Fruit fly (Drosophila melanogaster): Measurements from ENCODE around the gene CG42331.

The CG42331 gene

DNA sequence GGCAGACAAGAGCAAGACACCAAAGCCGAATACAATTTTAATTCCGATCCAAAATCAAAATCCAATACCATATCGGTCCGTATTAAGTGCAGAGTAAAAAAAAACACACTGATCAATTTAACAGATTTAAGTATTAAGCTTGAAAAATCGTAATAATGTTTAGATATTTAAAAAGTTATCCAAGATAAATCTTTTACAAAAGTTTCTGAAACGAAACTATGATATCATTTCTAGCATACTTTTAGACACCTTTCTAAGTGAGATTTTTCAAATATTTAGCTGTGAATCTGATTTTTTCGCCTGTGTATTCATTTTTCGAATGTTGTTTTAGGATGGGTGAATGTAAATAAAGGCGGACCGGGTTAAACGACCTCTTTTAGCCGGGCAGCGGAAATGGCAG, 5.1 kb downstream of the CG42331 start (continued):
- TF ChIP-seq Hr38 (GFP tag; optimal IDR thresholded peaks at IDR 0.05), result no peak
- no peak for TF ChIP-seq dac (GFP tag; optimal IDR thresholded peaks at IDR 0.05)
- no peak for TF ChIP-seq Eip75B (GFP tag; optimal IDR thresholded peaks at IDR 0.05)
- no peak for TF ChIP-seq CG34406 (GFP tag; optimal IDR thresholded peaks at IDR 0.05)
- no peak for TF ChIP-seq CG6276 (GFP tag; optimal IDR thresholded peaks at IDR 0.05)
- TF ChIP-seq achi (GFP tag; optimal IDR thresholded peaks at IDR 0.05), result peak; percentile 12

DNA sequence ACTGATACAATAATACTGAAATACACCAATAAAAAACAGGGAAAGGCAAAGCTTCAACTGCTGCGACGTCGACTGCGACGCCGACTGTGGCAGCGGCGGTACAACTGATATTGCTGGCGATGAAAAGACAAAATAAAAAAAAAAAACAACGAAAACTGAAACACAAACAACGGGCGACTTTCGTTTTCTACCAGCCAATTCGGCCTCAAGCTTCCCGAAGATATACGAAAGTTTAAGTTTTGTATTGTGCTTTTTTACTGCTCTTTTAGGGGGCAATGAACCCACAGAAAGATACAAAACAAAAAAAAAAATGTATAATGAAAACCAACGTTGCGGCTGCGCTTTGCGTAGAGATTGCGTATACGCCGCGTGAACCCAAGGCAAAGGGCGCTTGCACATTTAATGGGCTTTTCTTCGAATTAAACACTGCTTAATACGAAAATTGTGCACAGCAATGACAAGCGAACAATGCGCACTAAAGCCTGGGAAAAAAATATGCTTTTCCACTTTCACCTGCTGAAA, 6.3 kb downstream of the CG42331 start:
- TF ChIP-seq Eip78C (GFP tag) (peak; percentile 35), svp (GFP tag) (peak; percentile 67), CG9139 (GFP tag; optimal IDR thresholded peaks at IDR 0.05) (no peak), Met (GFP tag; optimal IDR thresholded peaks at IDR 0.05) (no peak), eg (GFP tag; IDR thresholded peaks at IDR 0.05) (peak; percentile 7; the same call in 1 of the 3 replicates)

DNA sequence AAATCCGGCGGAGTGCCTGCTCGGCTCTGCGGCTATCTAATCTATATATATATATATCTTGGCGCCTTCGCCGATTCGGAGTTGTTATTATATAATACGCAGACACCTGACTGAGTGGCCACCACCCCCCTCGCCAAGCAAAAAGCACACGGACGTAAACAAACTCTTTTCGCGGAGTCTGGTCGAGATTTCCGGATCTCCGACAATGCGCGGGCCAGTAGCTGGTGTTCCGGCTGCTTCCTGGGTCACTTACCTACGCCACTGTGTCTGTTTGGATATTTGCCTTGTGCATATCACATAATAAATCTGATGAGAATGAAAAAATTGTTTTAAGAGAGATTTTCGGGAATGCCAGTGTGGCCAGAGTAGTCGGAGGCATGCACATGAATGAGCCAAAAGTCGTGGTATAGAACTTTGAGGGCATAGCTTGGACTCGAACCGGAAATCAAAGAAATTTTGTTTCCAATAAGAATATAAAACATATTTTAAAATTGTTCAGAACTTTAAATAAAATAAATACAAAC, 15.1 kb downstream of the CG42331 start, which contains the start of gene CG5805:
Gene CG5805 (minus strand): TSS at position 380 of the 524 bp plus-strand sequence.
- TF ChIP-seq Sox15 (GFP tag; optimal IDR thresholded peaks at IDR 0.05), result peak; percentile 52
- TF ChIP-seq ss (GFP tag; optimal IDR thresholded peaks at IDR 0.05), result peak in 1 of 2 experiments; percentile 29
- peak; percentile 31 for TF ChIP-seq CG6792 (GFP tag; optimal IDR thresholded peaks at IDR 0.05)
- peak; percentile 69 for TF ChIP-seq topi (GFP tag; optimal IDR thresholded peaks at IDR 0.05)
- peak; percentile 77 for TF ChIP-seq Met (GFP tag; optimal IDR thresholded peaks at IDR 0.05)
- TF ChIP-seq Ets21C (GFP tag; optimal IDR thresholded peaks at IDR 0.05), result peak; percentile 45
- TF ChIP-seq CG6276 (GFP tag; optimal IDR thresholded peaks at IDR 0.05), result no peak
- TF ChIP-seq dac (GFP tag; optimal IDR thresholded peaks at IDR 0.05), result peak; percentile 4
- TF ChIP-seq CG9139 (GFP tag; optimal IDR thresholded peaks at IDR 0.05), result no peak
- TF ChIP-seq net (GFP tag; optimal IDR thresholded peaks at IDR 0.05), result peak; percentile 39
- TF ChIP-seq CG11762 (GFP tag; optimal IDR thresholded peaks at IDR 0.05; ENCODE audit: insufficient read depth), result peak; percentile 39
- peak; percentile 75 for TF ChIP-seq eg (GFP tag; IDR thresholded peaks at IDR 0.05)
- no peak for TF ChIP-seq CG3032 (tag; optimal IDR thresholded peaks at IDR 0.05)
- TF ChIP-seq Blimp-1 (GFP tag; optimal IDR thresholded peaks at IDR 0.05), result peak; percentile 43
- peak; percentile 78 for TF ChIP-seq CG3919 (GFP tag; optimal IDR thresholded peaks at IDR 0.05)
- TF ChIP-seq CG8632 (GFP tag; optimal IDR thresholded peaks at IDR 0.05), result peak; percentile 23
- peak; percentile 82 for TF ChIP-seq CG6163 (GFP tag; IDR thresholded peaks at IDR 0.05)
- peak; percentile 66 for TF ChIP-seq cyc (GFP tag; optimal IDR thresholded peaks at IDR 0.05)
- TF ChIP-seq Gug (GFP tag; IDR thresholded peaks at IDR 0.05), result no peak
- peak; percentile 80 for TF ChIP-seq svp (GFP tag)
- TF ChIP-seq CG16779 (tag; optimal IDR thresholded peaks at IDR 0.05), result no peak
- TF ChIP-seq spab (GFP tag; optimal IDR thresholded peaks at IDR 0.05), result no peak
- TF ChIP-seq Sox102F (GFP tag; optimal IDR thresholded peaks at IDR 0.05), result peak; percentile 31
- TF ChIP-seq CG15336 (GFP tag; IDR thresholded peaks at IDR 0.05), result no peak
- TF ChIP-seq Sox14 (GFP tag; optimal IDR thresholded peaks at IDR 0.05), result peak; percentile 59
- TF ChIP-seq CG8319 (GFP tag; optimal IDR thresholded peaks at IDR 0.05), result peak; percentile 62
- peak; percentile 98 for TF ChIP-seq vri (GFP tag; optimal IDR thresholded peaks at IDR 0.05)
- peak; percentile 35 for TF ChIP-seq Hr4 (GFP tag; optimal IDR thresholded peaks at IDR 0.05)
- TF ChIP-seq Lpt (GFP tag; optimal IDR thresholded peaks at IDR 0.05), result no peak
- TF ChIP-seq CG8119 (GFP tag; IDR thresholded peaks at IDR 0.05), result no peak
- peak; percentile 66 for TF ChIP-seq CG34406 (GFP tag; optimal IDR thresholded peaks at IDR 0.05)
- no peak for TF ChIP-seq fkh (GFP tag; optimal IDR thresholded peaks at IDR 0.05)
- peak; percentile 58 for TF ChIP-seq acj6 (GFP tag; optimal IDR thresholded peaks at IDR 0.05)
- TF ChIP-seq fd85E (GFP tag; optimal IDR thresholded peaks at IDR 0.05), result no peak
- no peak for TF ChIP-seq Ets96B (tag; optimal IDR thresholded peaks at IDR 0.05)
- TF ChIP-seq CG4318 (GFP tag; optimal IDR thresholded peaks at IDR 0.05), result no peak
- TF ChIP-seq esn (GFP tag; optimal IDR thresholded peaks at IDR 0.05), result peak; percentile 78
- peak; percentile 70 for TF ChIP-seq achi (GFP tag; optimal IDR thresholded peaks at IDR 0.05)
- TF ChIP-seq Eip75B (GFP tag; optimal IDR thresholded peaks at IDR 0.05), result peak; percentile 36
- peak; percentile 72 for TF ChIP-seq Hr39 (GFP tag; optimal IDR thresholded peaks at IDR 0.05)
- peak; percentile 70 for TF ChIP-seq lz (GFP tag; optimal IDR thresholded peaks at IDR 0.05)
- peak; percentile 54 for TF ChIP-seq CG11902 (GFP tag; optimal IDR thresholded peaks at IDR 0.05)
- peak; percentile 16 for TF ChIP-seq CG32006 (GFP tag; optimal IDR thresholded peaks at IDR 0.05)
- no peak for TF ChIP-seq CG6854 (GFP tag; optimal IDR thresholded peaks at IDR 0.05)
